Fruit fly (Drosophila melanogaster) whole organism, adult: Measurements from ENCODE around the gene thoc6.

ENCODE experiments used
- CG12768 ChIP-seq: fragments of 200-800 bp; sonication (Bioruptor generic); optimal IDR thresholded peaks from 2 replicates; lab custom pipeline; 2017; ENCODE audit warnings: missing biosample characterization, missing genetic modification characterization, mild to moderate bottlenecking, moderate library complexity, missing genetic modification reagents
- pad ChIP-seq: fragments of 200-800 bp; sonication (Bioruptor generic); optimal IDR thresholded peaks from 3 replicates; lab custom pipeline; 2017; ENCODE audit warnings: missing biosample characterization, missing genetic modification characterization, mild to moderate bottlenecking, moderate library complexity, missing genetic modification reagents

DNA sequence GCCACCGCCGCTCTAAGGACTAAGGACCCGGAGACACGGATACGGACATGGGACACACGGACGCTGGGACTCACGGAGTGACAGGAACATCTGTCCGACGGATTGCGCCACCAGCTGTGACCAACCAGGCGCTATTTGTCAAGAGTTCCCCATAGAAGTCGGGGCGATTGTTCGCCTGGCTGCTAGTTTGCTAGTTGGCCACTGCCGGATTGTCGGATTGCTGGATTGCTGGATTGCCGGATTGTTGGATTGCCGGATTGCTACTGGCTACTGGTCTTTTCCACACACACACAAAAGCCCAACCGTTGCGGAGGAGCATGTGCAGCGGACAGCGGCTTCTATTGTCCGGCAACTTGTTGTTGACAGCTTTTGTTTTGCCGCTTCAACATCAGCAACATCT, 33.7 kb upstream of the thoc6 start:
- TF ChIP-seq CG12768 (no peak), pad (GFP tag; lab: Kevin White, UChicago) (no peak)
